Worm (Caenorhabditis elegans): ENCODE data around the gene W09B6.4.
A peak's percentile ranks its signal among the peaks of the same experiment; 100 is the strongest.

DNA sequence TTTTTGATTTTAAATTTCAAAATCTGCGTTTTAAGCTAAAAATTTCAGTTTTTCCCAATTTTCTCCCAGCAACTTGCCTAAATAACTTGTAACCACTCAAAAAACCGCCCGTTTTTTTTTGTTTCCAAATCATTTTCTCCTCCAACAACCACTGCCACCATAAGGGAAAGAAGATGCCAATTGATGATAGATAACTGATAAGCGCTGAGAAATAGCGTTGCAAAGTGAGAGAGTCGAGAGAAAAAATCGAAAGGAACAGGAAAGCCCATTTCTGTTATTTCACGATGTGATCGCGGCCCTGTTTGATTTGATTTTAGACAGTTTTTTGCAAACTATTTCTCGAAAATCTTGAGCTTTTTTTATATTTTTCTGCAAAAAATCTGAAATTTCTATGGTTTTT is 49.0 kb upstream of the W09B6.4 start:
- TF ChIP-seq elt-2 (tag; optimal IDR thresholded peaks at IDR 0.05) (peak; percentile 32), ceh-9 (tag; optimal IDR thresholded peaks at IDR 0.05) (no peak), ama-1 (optimal IDR thresholded peaks at IDR 0.05) (no peak), sox-4 (tag; optimal IDR thresholded peaks at IDR 0.05) (no peak), che-1 (tag; optimal IDR thresholded peaks at IDR 0.05) (no peak), lin-11 (tag; optimal IDR thresholded peaks at IDR 0.05) (no peak), ceh-14 (tag; optimal IDR thresholded peaks at IDR 0.05) (no peak)

All from whole organism, late embryonic.